Fruit fly (Drosophila melanogaster): ENCODE measurements around the gene Lcp65Ab2.

DNA sequence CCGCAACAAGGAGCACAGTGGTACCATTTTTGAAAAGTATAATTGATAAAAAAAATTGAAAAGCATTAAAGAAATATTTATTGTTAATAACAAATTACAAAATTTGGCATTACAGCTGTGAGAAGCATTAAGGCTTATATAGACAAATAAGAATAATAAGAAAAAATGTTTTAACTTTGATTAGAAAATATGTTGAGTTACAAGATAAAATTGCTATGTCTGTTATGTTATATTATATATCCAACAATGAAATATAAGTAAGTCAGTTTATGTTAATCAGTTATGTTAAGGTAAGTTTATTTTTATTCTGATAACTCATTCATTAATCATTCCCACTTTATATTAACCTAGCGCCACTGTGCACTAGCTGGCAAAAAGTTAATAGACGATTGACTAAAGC is 13.4 kb downstream of the Lcp65Ab2 start:
- TF ChIP-seq h (GFP tag; optimal IDR thresholded peaks at IDR 0.05) = no peak
- TF ChIP-seq tai (GFP tag; optimal IDR thresholded peaks at IDR 0.05) = no peak
